Worm (Caenorhabditis elegans) whole organism, midembryonic: ENCODE data around the gene C01G10.4.

Experiments
- T22C8.4 ChIP-seq: fragments of 200-800 bp; sonication (Bioruptor generic); IDR thresholded peaks from 2 replicates; pipeline ENCODE4 v1.3.6; 2022; ENCODE audit warnings: missing genetic modification characterization, missing compliant biosample characterization
- cog-1 ChIP-seq: sonication (generic microtip); optimal IDR thresholded peaks from 2 replicates; lab custom pipeline; 2016; ENCODE audit warnings: missing genetic modification characterization, missing compliant biosample characterization
- flt-1 ChIP-seq: fragments of 200-800 bp; sonication (Bioruptor generic); IDR thresholded peaks from 2 replicates; pipeline ENCODE4 v1.3.6; 2022; ENCODE audit warnings: missing genetic modification characterization, missing compliant biosample characterization
- klf-2 ChIP-seq: fragments of 200-800 bp; sonication (Bioruptor generic); conservative IDR thresholded peaks from 2 replicates; pipeline ENCODE4 v1.3.6; 2022; ENCODE audit warnings: missing genetic modification reagents, missing genetic modification characterization, missing compliant biosample characterization
- med-1 ChIP-seq: sonication (generic microtip); optimal IDR thresholded peaks from 2 replicates; lab custom pipeline; 2017; ENCODE audit warnings: missing genetic modification characterization, mild to moderate bottlenecking, missing compliant biosample characterization, antibody characterized with exemption, missing genetic modification reagents; ENCODE audit not compliant: insufficient read depth
- ref-1 ChIP-seq: fragments of 200-800 bp; sonication (Bioruptor generic); conservative IDR thresholded peaks from 2 replicates; pipeline ENCODE4 v1.3.6; 2022; ENCODE audit warnings: missing genetic modification reagents, missing genetic modification characterization, missing compliant biosample characterization
- tab-1 ChIP-seq: fragments of 200-800 bp; sonication (Bioruptor generic); IDR thresholded peaks from 2 replicates; pipeline ENCODE4 v1.3.6; 2022; ENCODE audit warnings: missing genetic modification characterization, missing compliant biosample characterization
- ztf-23 ChIP-seq: fragments of 200-800 bp; sonication (Bioruptor generic); IDR thresholded peaks from 2 replicates; pipeline ENCODE4 v1.3.6; 2022; ENCODE audit warnings: missing genetic modification reagents, missing genetic modification characterization, missing compliant biosample characterization
- ztf-29 ChIP-seq: fragments of 200-800 bp; sonication (Bioruptor generic); IDR thresholded peaks from 2 replicates; pipeline ENCODE4 v1.3.6; 2022; ENCODE audit warnings: missing genetic modification reagents, missing genetic modification characterization, missing compliant biosample characterization

- no peak for TF ChIP-seq tab-1
- TF ChIP-seq T22C8.4 (GFP tag; lab: Robert Waterston, UW): no peak
- TF ChIP-seq cog-1 (tag; lab: Kevin White, UChicago): no peak
- no peak for TF ChIP-seq flt-1
- TF ChIP-seq ztf-29: no peak
- no peak for TF ChIP-seq ref-1
- TF ChIP-seq klf-2: no peak
- TF ChIP-seq med-1 (GFP tag; lab: Kevin White, UChicago): no peak
- no peak for TF ChIP-seq ztf-23 (GFP tag; lab: Robert Waterston, UW)
These were observed 33.1 kb upstream of the C01G10.4 start for ce11 chrV:15056346-15056839.
